Worm (Caenorhabditis elegans): ENCODE data around the gene rps-27.

The rps-27 gene

ce11 chrV:116243-116642, 12.4 kb upstream of the rps-27 start:
- no peak for TF ChIP-seq ama-1 (optimal IDR thresholded peaks at IDR 0.05)
- TF ChIP-seq ama-1 (GFP tag; optimal IDR thresholded peaks at IDR 0.05): no peak
- no peak for TF ChIP-seq F49E8.2 (tag; optimal IDR thresholded peaks at IDR 0.05; ENCODE audit: insufficient read depth)
- 0 out of 2 replicates have a peak, but pooled peaks have one; percentile 8 for TF ChIP-seq sea-2 (GFP tag; IDR thresholded peaks at IDR 0.05)
- no peak for TF ChIP-seq zim-3 (tag; optimal IDR thresholded peaks at IDR 0.05)
- no peak for TF ChIP-seq aptf-2 (GFP tag; conservative IDR thresholded peaks at IDR 0.05)
- no peak for TF ChIP-seq snpc-4 (GFP tag; optimal IDR thresholded peaks at IDR 0.05)
- TF ChIP-seq snpc-4 (tag; optimal IDR thresholded peaks at IDR 0.05): no peak
- TF ChIP-seq snpc-1.1 (tag; optimal IDR thresholded peaks at IDR 0.05; ENCODE audit: insufficient read depth): no peak
- no peak for TF ChIP-seq attf-3 (GFP tag; conservative IDR thresholded peaks at IDR 0.05)
- TF ChIP-seq dpff-1 (tag; optimal IDR thresholded peaks at IDR 0.05): no peak
- TF ChIP-seq mcd-1 (GFP tag; IDR thresholded peaks at IDR 0.05): no peak
- TF ChIP-seq zfh-2 (GFP tag; conservative IDR thresholded peaks at IDR 0.05): peak; percentile 72
- no peak for TF ChIP-seq B0336.3 (GFP tag; IDR thresholded peaks at IDR 0.05)
- no peak for TF ChIP-seq K12H6.12 (tag; optimal IDR thresholded peaks at IDR 0.05)
- TF ChIP-seq egl-18 (GFP tag; IDR thresholded peaks at IDR 0.05): no peak
- TF ChIP-seq egrh-3 (GFP tag; IDR thresholded peaks at IDR 0.05): peak; percentile 37; the same call in 1 of the 2 replicates
- TF ChIP-seq hlh-26 (GFP tag; conservative IDR thresholded peaks at IDR 0.05): no peak
- no peak for TF ChIP-seq athp-1 (tag; optimal IDR thresholded peaks at IDR 0.05)
- TF ChIP-seq attf-5 (GFP tag; optimal IDR thresholded peaks at IDR 0.05): no peak
- TF ChIP-seq F23B12.7 (tag; optimal IDR thresholded peaks at IDR 0.05; ENCODE audit: insufficient read depth): no peak
- TF ChIP-seq nfya-1 (tag; optimal IDR thresholded peaks at IDR 0.05; ENCODE audit: borderline replicate concordance, insufficient read depth): no peak
- no peak for TF ChIP-seq mes-4 (tag; optimal IDR thresholded peaks at IDR 0.05)
- TF ChIP-seq hrde-1 (tag; optimal IDR thresholded peaks at IDR 0.05; ENCODE audit: borderline replicate concordance): no peak
- no peak for TF ChIP-seq ceh-40 (GFP tag; IDR thresholded peaks at IDR 0.05)
- TF ChIP-seq K11D2.4 (GFP tag; IDR thresholded peaks at IDR 0.05): no peak
- no peak for TF ChIP-seq rpc-1 (optimal IDR thresholded peaks at IDR 0.05)
- TF ChIP-seq rpc-1 (tag; optimal IDR thresholded peaks at IDR 0.05): no peak
- TF ChIP-seq fkh-3 (tag; optimal IDR thresholded peaks at IDR 0.05): peak; percentile 9
- TF ChIP-seq F37B4.10 (GFP tag; IDR thresholded peaks at IDR 0.05): no peak

ce11 chrV:104474-104873, 597 bp upstream of the rps-27 start, which contains the start of gene picd-1:
picd-1 (plus strand) TSS chrV:104825.
- TF ChIP-seq unc-62 (GFP tag; optimal IDR thresholded peaks at IDR 0.05) (no peak), zim-3 (tag; optimal IDR thresholded peaks at IDR 0.05) (no peak), lin-35 (GFP tag; optimal IDR thresholded peaks at IDR 0.05) (peak in 1 of 3 experiments; percentile 36), F49E8.2 (tag; optimal IDR thresholded peaks at IDR 0.05; ENCODE audit: insufficient read depth) (peak; percentile 9), snpc-1.3 (tag; optimal IDR thresholded peaks at IDR 0.05; ENCODE audit: insufficient read depth) (peak; percentile 63), madf-6 (GFP tag; IDR thresholded peaks at IDR 0.05) (peak; percentile 22; the same call in 1 of the 2 replicates), athp-1 (tag; optimal IDR thresholded peaks at IDR 0.05) (no peak), B0336.3 (GFP tag; IDR thresholded peaks at IDR 0.05) (no peak), nhr-120 (GFP tag; IDR thresholded peaks at IDR 0.05) (no peak), egrh-3 (GFP tag; IDR thresholded peaks at IDR 0.05) (no peak), T26A5.8 (tag; optimal IDR thresholded peaks at IDR 0.05) (no peak), sea-2 (GFP tag; IDR thresholded peaks at IDR 0.05) (no peak), lin-54 (GFP tag; optimal IDR thresholded peaks at IDR 0.05) (peak; percentile 51), nhr-179 (tag; optimal IDR thresholded peaks at IDR 0.05) (no peak), snpc-3.4 (tag; optimal IDR thresholded peaks at IDR 0.05) (peak; percentile 40), D2030.7 (GFP tag; IDR thresholded peaks at IDR 0.05) (peak; percentile 69), nhr-90 (tag; optimal IDR thresholded peaks at IDR 0.05) (no peak), attf-3 (GFP tag; conservative IDR thresholded peaks at IDR 0.05) (peak; percentile 99), mcd-1 (GFP tag; IDR thresholded peaks at IDR 0.05) (peak; percentile 65), hlh-26 (GFP tag; conservative IDR thresholded peaks at IDR 0.05) (no peak), Y79H2A.3 (GFP tag; conservative IDR thresholded peaks at IDR 0.05) (no peak), dpl-1 (GFP tag; optimal IDR thresholded peaks at IDR 0.05) (peak; percentile 45), attf-5 (GFP tag; optimal IDR thresholded peaks at IDR 0.05) (peak; percentile 65), lsl-1 (GFP tag; optimal IDR thresholded peaks at IDR 0.05) (peak; percentile 3), ceh-27 (GFP tag; optimal IDR thresholded peaks at IDR 0.05) (peak; percentile 24), rpc-1 (optimal IDR thresholded peaks at IDR 0.05) (no peak), rpc-1 (tag; optimal IDR thresholded peaks at IDR 0.05) (no peak), akir-1 (GFP tag; optimal IDR thresholded peaks at IDR 0.05) (no peak), snpc-4 (GFP tag; optimal IDR thresholded peaks at IDR 0.05) (no peak), snpc-4 (tag; optimal IDR thresholded peaks at IDR 0.05) (peak in 2 of 4 experiments; percentile 54 to 71)
